Worm (Caenorhabditis elegans) whole organism, L4 larva: Measurements from ENCODE around the gene dnc-2.

Experiments
- ama-1 ChIP-seq: fragments of 150-350 bp; optimal IDR thresholded peaks from 2 replicates; lab custom pipeline; 2014; ENCODE audit warnings: inconsistent platforms, mixed read lengths
- dve-1 ChIP-seq: sonication (generic microtip); optimal IDR thresholded peaks from 2 replicates; lab custom pipeline; 2017; ENCODE audit warnings: antibody characterized with exemption, mild to moderate bottlenecking, missing genetic modification characterization, missing compliant biosample characterization; ENCODE audit not compliant: insufficient read depth
- nhr-41 ChIP-seq: fragments of 200-800 bp; sonication (Bioruptor generic); IDR thresholded peaks from 2 replicates; pipeline ENCODE4 v1.3.6; 2022; ENCODE audit warnings: missing genetic modification reagents, missing genetic modification characterization, missing compliant biosample characterization
- unc-62 ChIP-seq, 3 experiments: fragments of 150-350 bp in 1 of 3; sonication (generic microtip); optimal IDR thresholded peaks in 2 of 3; peaks in 1 of 3; 1 replicate in 1 of 3; 2 replicates in 2 of 3; lab custom pipeline; 2014 to 2017; ENCODE audit warnings: missing biosample characterization in 3 of 3, missing genetic modification characterization in 3 of 3, missing genetic modification reagents in 3 of 3, missing genotype in 1 of 3
- zag-1 ChIP-seq: fragments of 150-350 bp; optimal IDR thresholded peaks from 2 replicates; lab custom pipeline; 2014; ENCODE audit warnings: missing biosample characterization, missing genetic modification characterization

DNA sequence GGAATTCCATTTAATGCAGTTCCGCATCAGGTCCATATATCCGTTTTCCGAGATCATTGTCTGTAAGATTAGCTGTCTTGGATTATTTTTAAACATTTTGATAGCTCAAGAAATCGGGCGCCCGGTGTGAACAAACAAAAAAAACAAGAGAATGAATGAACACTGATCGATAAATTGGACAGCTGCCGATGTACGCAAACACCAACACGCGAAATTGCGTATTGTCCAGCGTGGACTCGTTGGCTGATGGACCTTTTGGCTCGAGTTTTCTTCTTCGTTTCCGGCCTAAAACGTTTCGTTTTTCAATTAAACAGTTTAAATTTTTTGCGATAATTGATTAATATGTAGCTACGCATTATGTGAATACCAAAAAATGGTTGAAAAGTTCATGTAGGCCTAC is 19.5 kb downstream of the dnc-2 start, which contains the start of gene dpff-1:
- TF ChIP-seq ama-1 (lab: Kevin White, UChicago) (no peak), zag-1 (tag; lab: Kevin White, UChicago) (no peak), unc-62 (GFP tag; optimal IDR thresholded peaks at IDR 0.05 in 1 of 2; lab: Kevin White, UChicago) (no peak), unc-62 (tag; optimal IDR thresholded peaks at IDR 0.05; lab: Kevin White, UChicago) (no peak), nhr-41 (GFP tag; lab: Robert Waterston, UW) (no peak), dve-1 (tag; lab: Kevin White, UChicago) (peak; percentile 30)
